Worm (Caenorhabditis elegans) whole organism, L3 larva: ENCODE data around the gene ekl-6.

ENCODE experiments used
- ceh-16 ChIP-seq: sonication (generic microtip); optimal IDR thresholded peaks from 2 replicates; lab custom pipeline; 2017; ENCODE audit warnings: missing biosample characterization, missing genetic modification characterization
- nhr-28 ChIP-seq: fragments of 150-350 bp; optimal IDR thresholded peaks from 2 replicates; lab custom pipeline; 2014; ENCODE audit warnings: missing biosample characterization, missing genetic modification characterization
- pha-4 ChIP-seq: fragments of 150-350 bp; optimal IDR thresholded peaks from 2 replicates; lab custom pipeline; 2014; ENCODE audit warnings: missing biosample characterization, missing genetic modification reagents, missing genetic modification characterization

DNA sequence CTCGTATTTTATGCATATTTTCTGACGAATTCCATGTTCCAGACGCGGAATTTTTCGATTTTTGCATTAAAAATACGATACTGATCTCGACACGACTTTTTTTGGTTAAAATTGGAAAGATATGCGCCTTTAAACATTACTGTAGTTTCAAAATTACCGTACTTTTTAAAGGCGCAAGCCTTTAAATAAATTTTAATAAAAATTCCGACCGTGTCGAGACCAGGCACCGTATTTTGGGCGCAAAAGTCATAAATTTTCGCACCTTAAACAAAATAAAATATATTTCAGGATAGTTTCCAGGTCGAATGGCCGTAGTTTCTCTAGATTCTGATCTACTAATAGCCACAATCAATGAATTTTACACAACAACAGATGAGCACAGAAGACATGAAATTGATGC lies 5.1 kb downstream of the ekl-6 start, which contains the start of gene T16G12.6:
- TF ChIP-seq ceh-16 (tag; lab: Kevin White, UChicago) (no peak), pha-4 (tag; lab: Kevin White, UChicago) (no peak), nhr-28 (tag; lab: Kevin White, UChicago) (no peak)
